Fruit fly (Drosophila melanogaster) whole organism, adult: Measurements from ENCODE around the gene CG34130.

Experiments used
- CG11617 ChIP-seq: fragments of 200-800 bp; sonication (Bioruptor generic); optimal IDR thresholded peaks from 2 replicates; lab custom pipeline; 2017; ENCODE audit warnings: mild to moderate bottlenecking, missing biosample characterization, missing genetic modification reagents, missing genetic modification characterization
- CG14711 ChIP-seq: fragments of 200-800 bp; sonication (Bioruptor generic); optimal IDR thresholded peaks from 2 replicates; lab custom pipeline; 2018; ENCODE audit warnings: missing biosample characterization, mild to moderate bottlenecking, missing genetic modification characterization, moderate library complexity
- CG1620 ChIP-seq: fragments of 200-800 bp; sonication (Bioruptor generic); optimal IDR thresholded peaks from 2 replicates; lab custom pipeline; 2016; ENCODE audit warnings: missing biosample characterization, missing genetic modification characterization
- CG5204 ChIP-seq: fragments of 200-800 bp; sonication (Bioruptor generic); optimal IDR thresholded peaks from 2 replicates; lab custom pipeline; 2016; ENCODE audit warnings: missing biosample characterization, missing genetic modification characterization
- Crg-1 ChIP-seq: fragments of 200-800 bp; sonication (Bioruptor generic); optimal IDR thresholded peaks from 2 replicates; lab custom pipeline; 2016; ENCODE audit warnings: missing biosample characterization, missing genetic modification characterization
- Mnt ChIP-seq: fragments of 200-800 bp; sonication (Bioruptor generic); optimal IDR thresholded peaks from 2 replicates; lab custom pipeline; 2016; ENCODE audit warnings: missing biosample characterization, mild to moderate bottlenecking, missing genetic modification characterization
- bab1 ChIP-seq: fragments of 200-800 bp; sonication (Bioruptor generic); optimal IDR thresholded peaks from 3 replicates; lab custom pipeline; 2019; ENCODE audit warnings: missing biosample characterization, mild to moderate bottlenecking, missing genetic modification characterization, moderate library complexity
- cic ChIP-seq: fragments of 200-800 bp; sonication (Bioruptor generic); optimal IDR thresholded peaks from 2 replicates; lab custom pipeline; 2017; ENCODE audit warnings: missing biosample characterization, mild to moderate bottlenecking, missing genetic modification characterization, moderate library complexity
- kay ChIP-seq: fragments of 200-800 bp; sonication (Bioruptor generic); peaks from one replicate; lab custom pipeline; 2016; ENCODE audit warnings: missing biosample characterization, missing genetic modification characterization, borderline replicate concordance
- pad ChIP-seq: fragments of 200-800 bp; sonication (Bioruptor generic); optimal IDR thresholded peaks from 3 replicates; lab custom pipeline; 2017; ENCODE audit warnings: missing biosample characterization, missing genetic modification characterization, mild to moderate bottlenecking, moderate library complexity, missing genetic modification reagents
- toe ChIP-seq: fragments of 200-800 bp; sonication (Bioruptor generic); optimal IDR thresholded peaks from 2 replicates; lab custom pipeline; 2016; ENCODE audit warnings: missing biosample characterization, missing genetic modification characterization

DNA sequence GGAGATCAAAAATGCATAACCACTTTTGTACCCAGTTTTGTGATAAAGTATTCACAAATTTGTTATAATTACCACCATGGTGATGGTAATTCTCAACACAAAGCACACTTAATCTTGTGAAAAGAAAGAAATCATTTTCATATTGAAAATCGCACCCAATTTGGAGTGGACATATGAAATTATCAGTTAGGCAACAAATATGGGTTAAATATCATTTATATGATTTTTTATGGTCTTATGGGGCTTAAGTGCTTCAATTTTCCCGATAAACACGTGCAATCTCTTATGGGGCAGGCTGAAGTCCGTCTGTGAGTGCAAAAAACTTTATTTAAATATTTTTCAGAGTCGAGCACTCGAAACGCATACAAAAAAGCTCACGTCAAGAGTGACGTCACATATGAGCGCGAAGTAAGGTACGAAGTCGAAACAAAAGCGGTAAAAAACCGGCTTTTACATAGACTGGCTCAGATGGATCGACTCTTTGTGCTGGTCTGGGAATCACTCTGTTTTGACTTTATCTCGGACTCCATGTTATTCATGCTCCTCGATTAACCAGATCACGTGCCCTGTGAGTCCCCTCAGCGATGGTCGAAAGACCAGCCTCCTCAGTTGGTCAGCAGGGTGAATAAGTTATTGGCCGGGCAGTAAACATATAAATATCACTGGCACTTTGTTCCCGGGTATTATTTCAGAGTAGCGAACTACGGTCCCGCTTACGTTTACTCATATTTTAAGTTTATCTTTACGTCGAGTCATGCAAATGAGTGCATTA lies 36.9 kb upstream of the CG34130 start:
- TF ChIP-seq CG5204 (no peak), CG1620 (GFP tag; lab: Kevin White, UChicago) (no peak), Mnt (GFP tag; lab: Kevin White, UChicago) (no peak), bab1 (GFP tag; lab: Kevin White, UChicago) (no peak), CG11617 (GFP tag; lab: Kevin White, UChicago) (no peak), kay (GFP tag; lab: Kevin White, UChicago) (no peak), CG14711 (tag; lab: Kevin White, UChicago) (no peak), Crg-1 (GFP tag; lab: Kevin White, UChicago) (no peak), toe (GFP tag; lab: Kevin White, UChicago) (no peak), pad (no peak), cic (no peak)
